Fruit fly (Drosophila melanogaster) whole organism, pupa: ENCODE data around the gene CG9389.

ENCODE experiments used
- CG13204 ChIP-seq: fragments of 200-800 bp; sonication (Bioruptor generic); optimal IDR thresholded peaks from 2 replicates; lab custom pipeline; 2018; ENCODE audit warnings: missing biosample characterization, mild to moderate bottlenecking, missing genetic modification characterization, moderate library complexity
- CG15710 ChIP-seq: fragments of 200-800 bp; sonication (Bioruptor generic); optimal IDR thresholded peaks from 2 replicates; lab custom pipeline; 2018; ENCODE audit warnings: missing biosample characterization, mild to moderate bottlenecking, missing genetic modification characterization, moderate library complexity
- CG17806 ChIP-seq: fragments of 200-800 bp; sonication (Bioruptor generic); optimal IDR thresholded peaks from 2 replicates; lab custom pipeline; 2018; ENCODE audit warnings: missing biosample characterization, mild to moderate bottlenecking, missing genetic modification characterization, moderate library complexity
- CG8301 ChIP-seq: fragments of 200-800 bp; sonication (Bioruptor generic); optimal IDR thresholded peaks from 2 replicates; lab custom pipeline; 2018; ENCODE audit warnings: missing biosample characterization, mild to moderate bottlenecking, missing genetic modification characterization
- Ets98B ChIP-seq: fragments of 200-800 bp; sonication (Bioruptor generic); IDR thresholded peaks from 2 replicates; pipeline ENCODE4 v1.3.6; 2022; ENCODE audit warnings: missing biosample characterization, missing genetic modification characterization
- Pif1A ChIP-seq: fragments of 200-800 bp; sonication (Bioruptor generic); optimal IDR thresholded peaks from 3 replicates; lab custom pipeline; 2016; ENCODE audit warnings: missing biosample characterization, missing genetic modification characterization
- fd96Ca ChIP-seq: fragments of 200-800 bp; sonication (Bioruptor generic); IDR thresholded peaks from 3 replicates; pipeline ENCODE4 v1.3.6; 2022; ENCODE audit warnings: missing biosample characterization, missing genetic modification characterization
- gl ChIP-seq: fragments of 200-800 bp; sonication (Bioruptor generic); optimal IDR thresholded peaks from 2 replicates; lab custom pipeline; 2018; ENCODE audit warnings: missing biosample characterization, mild to moderate bottlenecking, missing genetic modification characterization
- rn ChIP-seq: fragments of 200-800 bp; sonication (Bioruptor generic); IDR thresholded peaks from 2 replicates; pipeline ENCODE4 v1.3.6; 2022; ENCODE audit warnings: missing biosample characterization, missing genetic modification characterization

DNA sequence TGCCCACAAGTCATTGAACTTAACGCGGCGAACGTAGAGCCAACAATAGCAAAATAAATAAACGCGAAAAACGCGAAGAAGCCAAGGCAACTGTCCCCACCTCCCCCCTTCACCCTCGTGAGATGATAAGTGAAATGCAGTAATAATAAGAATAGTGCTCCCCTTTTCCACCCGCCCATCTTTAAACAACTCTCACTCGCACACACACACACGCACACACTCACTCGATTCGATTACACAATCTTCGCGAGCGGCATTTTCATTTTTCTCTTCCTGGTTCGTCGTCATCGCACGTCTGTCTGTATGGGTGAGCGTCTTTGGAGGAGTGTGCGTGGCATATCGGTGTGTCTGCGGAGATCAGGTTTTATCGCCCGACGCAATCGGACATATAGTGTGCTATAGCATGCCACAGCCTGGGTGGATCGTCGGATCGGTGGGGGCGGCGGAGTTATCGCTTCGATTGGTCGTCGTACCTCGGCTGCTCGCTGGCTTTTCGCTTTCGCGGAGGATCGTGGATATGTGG, 45.6 kb downstream of the CG9389 start:
- TF ChIP-seq CG8301 (tag; lab: Kevin White, UChicago) (no peak), fd96Ca (peak; percentile 70; the same call in 2 of the 3 replicates), CG15710 (tag; lab: Kevin White, UChicago) (no peak), CG13204 (GFP tag; lab: Kevin White, UChicago) (peak; percentile 93), Pif1A (GFP tag; lab: Kevin White, UChicago) (no peak), Ets98B (GFP tag; lab: Robert Waterston, UW) (peak; percentile 56; the same call in 1 of the 2 replicates), CG17806 (tag; lab: Kevin White, UChicago) (no peak), rn (GFP tag; lab: Robert Waterston, UW) (no peak), gl (no peak)
